Worm (Caenorhabditis elegans): Measurements from ENCODE around the gene T22B2.3.

DNA sequence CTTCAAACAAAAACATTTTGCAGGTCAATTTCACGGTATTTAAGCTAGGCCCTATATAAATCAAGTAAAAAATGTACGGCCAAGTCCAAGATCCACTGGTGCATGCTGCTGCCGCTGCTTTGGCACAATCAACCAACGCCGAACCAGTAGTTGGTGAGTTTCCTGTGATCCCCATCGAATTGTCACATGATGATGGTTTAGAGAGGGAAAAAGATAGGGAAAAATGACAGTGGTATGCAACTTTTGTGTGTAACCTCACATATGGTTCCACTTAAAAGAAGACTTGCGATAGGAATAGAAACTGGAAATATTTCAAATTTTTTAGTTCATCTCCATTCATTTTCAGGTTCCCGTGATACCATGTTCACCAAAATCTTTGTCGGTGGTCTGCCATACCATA, 12.5 kb upstream of the T22B2.3 start, which contains the start of gene sup-12:
- no peak for TF ChIP-seq nhr-76 (tag; optimal IDR thresholded peaks at IDR 0.05)
- TF ChIP-seq lin-35 (GFP tag; optimal IDR thresholded peaks at IDR 0.05) = no peak
- no peak for TF ChIP-seq unc-30 (tag; optimal IDR thresholded peaks at IDR 0.05)
- no peak for TF ChIP-seq zag-1 (tag; optimal IDR thresholded peaks at IDR 0.05)
- TF ChIP-seq isw-1 (GFP tag; IDR thresholded peaks at IDR 0.05) = no peak
- TF ChIP-seq egl-27 (tag; optimal IDR thresholded peaks at IDR 0.05) = no peak
- TF ChIP-seq ztf-4 (tag; optimal IDR thresholded peaks at IDR 0.05) = no peak
- no peak for TF ChIP-seq dpl-1 (GFP tag; optimal IDR thresholded peaks at IDR 0.05)
- TF ChIP-seq unc-62 (GFP tag; optimal IDR thresholded peaks at IDR 0.05) = no peak
- TF ChIP-seq pag-3 (tag; optimal IDR thresholded peaks at IDR 0.05; ENCODE audit: borderline replicate concordance, insufficient read depth) = no peak
- no peak for TF ChIP-seq ama-1 (optimal IDR thresholded peaks at IDR 0.05)
- no peak for TF ChIP-seq nhr-85 (tag)
- no peak for TF ChIP-seq ceh-8 (GFP tag; optimal IDR thresholded peaks at IDR 0.05)
- no peak for TF ChIP-seq unc-130 (tag; optimal IDR thresholded peaks at IDR 0.05)

Measured in whole organism, L1 larva.